Worm (Caenorhabditis elegans) whole organism, L4 larva: ENCODE data around the gene F21D9.1.

Source experiments
- aly-2 ChIP-seq: sonication (generic microtip); optimal IDR thresholded peaks from 2 replicates; lab custom pipeline; 2018; ENCODE audit warnings: missing biosample characterization, missing genetic modification characterization
- ama-1 ChIP-seq: fragments of 150-350 bp; optimal IDR thresholded peaks from 2 replicates; lab custom pipeline; 2014; ENCODE audit warnings: inconsistent platforms, mixed read lengths
- daf-16 ChIP-seq, 3 experiments: sonication (generic microtip); optimal IDR thresholded peaks; 2 replicates each; lab custom pipeline; 2016 to 2017; ENCODE audit warnings: missing genetic modification characterization in 3 of 3, missing genetic modification reagents in 3 of 3, mild to moderate bottlenecking in 2 of 3, missing compliant biosample characterization in 2 of 3, missing biosample characterization in 1 of 3, moderate library complexity in 1 of 3
- fos-1 ChIP-seq: fragments of 150-350 bp; optimal IDR thresholded peaks from 2 replicates; lab custom pipeline; 2014; ENCODE audit warnings: missing biosample characterization, missing genetic modification characterization
- mdl-1 ChIP-seq, 2 experiments: fragments of 150-350 bp in 1 of 2; sonication (generic microtip) in 1 of 2; optimal IDR thresholded peaks; 2 replicates each; lab custom pipeline; 2014 to 2017; ENCODE audit warnings: missing biosample characterization in 2 of 2, missing genetic modification characterization in 2 of 2
- nhr-77 ChIP-seq: fragments of 150-350 bp; optimal IDR thresholded peaks from 2 replicates; lab custom pipeline; 2014; ENCODE audit warnings: missing biosample characterization, missing genetic modification characterization
- unc-39 ChIP-seq: sonication (generic microtip); optimal IDR thresholded peaks from 2 replicates; lab custom pipeline; 2017; ENCODE audit warnings: missing biosample characterization, missing genetic modification characterization
- unc-62 ChIP-seq, 3 experiments: fragments of 150-350 bp in 1 of 3; sonication (generic microtip); optimal IDR thresholded peaks in 2 of 3; peaks in 1 of 3; 1 replicate in 1 of 3; 2 replicates in 2 of 3; lab custom pipeline; 2014 to 2017; ENCODE audit warnings: missing biosample characterization in 3 of 3, missing genetic modification characterization in 3 of 3, missing genetic modification reagents in 3 of 3, missing genotype in 1 of 3

ce11 chrV:19306906-19307305, 42.7 kb downstream of the F21D9.1 start, which contains the start of gene F55C9.15:
- TF ChIP-seq aly-2 (tag; lab: Kevin White, UChicago), result no peak
- no peak for TF ChIP-seq daf-16 (GFP tag; optimal IDR thresholded peaks at IDR 0.05; lab: Kevin White, UChicago)
- no peak for TF ChIP-seq daf-16 (tag; optimal IDR thresholded peaks at IDR 0.05; lab: Kevin White, UChicago)
- no peak for TF ChIP-seq unc-62 (GFP tag; optimal IDR thresholded peaks at IDR 0.05 in 1 of 2; lab: Kevin White, UChicago)
- TF ChIP-seq unc-62 (tag; optimal IDR thresholded peaks at IDR 0.05; lab: Kevin White, UChicago), result no peak
- no peak for TF ChIP-seq mdl-1 (tag; optimal IDR thresholded peaks at IDR 0.05; lab: Kevin White, UChicago)
- TF ChIP-seq unc-39 (tag; lab: Kevin White, UChicago), result no peak
- no peak for TF ChIP-seq nhr-77 (tag; lab: Kevin White, UChicago)
- no peak for TF ChIP-seq ama-1 (lab: Kevin White, UChicago)
- TF ChIP-seq fos-1, result no peak
